Worm (Caenorhabditis elegans) whole organism, late embryonic: ENCODE data around the gene srv-15.

Experiments
- C08G9.2 ChIP-seq: sonication (generic microtip); optimal IDR thresholded peaks from 2 replicates; lab custom pipeline; 2016; ENCODE audit warnings: mild to moderate bottlenecking, missing genetic modification characterization, moderate library complexity, missing compliant biosample characterization
- C38D4.7 ChIP-seq: fragments of 200-800 bp; sonication (Bioruptor generic); optimal IDR thresholded peaks from 2 replicates; lab custom pipeline; 2018; ENCODE audit warnings: mild to moderate bottlenecking, missing genetic modification characterization, moderate library complexity, missing compliant biosample characterization
- F13H6.1 ChIP-seq: sonication (generic microtip); optimal IDR thresholded peaks from 2 replicates; lab custom pipeline; 2016; ENCODE audit warnings: missing genetic modification characterization, missing compliant biosample characterization
- K02D7.2 ChIP-seq: sonication (generic microtip); optimal IDR thresholded peaks from 2 replicates; lab custom pipeline; 2017; ENCODE audit warnings: mild to moderate bottlenecking, missing genetic modification characterization, missing compliant biosample characterization
- K09A11.1 ChIP-seq: sonication (generic microtip); optimal IDR thresholded peaks from 2 replicates; lab custom pipeline; 2017; ENCODE audit warnings: antibody characterized with exemption, mild to moderate bottlenecking, missing genetic modification characterization, missing compliant biosample characterization; ENCODE audit not compliant: insufficient read depth
- Y22D7AL.16 ChIP-seq: sonication (generic microtip); optimal IDR thresholded peaks from 2 replicates; lab custom pipeline; 2016; ENCODE audit warnings: missing genetic modification characterization, missing compliant biosample characterization
- ceh-14 ChIP-seq: sonication (generic microtip); optimal IDR thresholded peaks from 2 replicates; lab custom pipeline; 2016; ENCODE audit warnings: missing genotype, missing genetic modification characterization, missing compliant biosample characterization
- ceh-18 ChIP-seq: sonication (generic microtip); optimal IDR thresholded peaks from 2 replicates; lab custom pipeline; 2016; ENCODE audit warnings: missing genetic modification characterization, missing compliant biosample characterization
- ceh-19 ChIP-seq: fragments of 200-800 bp; sonication (Bioruptor generic); optimal IDR thresholded peaks from 2 replicates; lab custom pipeline; 2018; ENCODE audit warnings: mild to moderate bottlenecking, missing genetic modification characterization, missing compliant biosample characterization
- ceh-24 ChIP-seq: sonication (generic microtip); optimal IDR thresholded peaks from 2 replicates; lab custom pipeline; 2016; ENCODE audit warnings: mild to moderate bottlenecking, missing genetic modification characterization, missing compliant biosample characterization
- ceh-30 ChIP-seq: fragments of 150-350 bp; optimal IDR thresholded peaks from 2 replicates; lab custom pipeline; 2014; ENCODE audit warnings: missing biosample characterization, missing genetic modification characterization
- ceh-34 ChIP-seq: sonication (generic microtip); optimal IDR thresholded peaks from 2 replicates; lab custom pipeline; 2016; ENCODE audit warnings: mild to moderate bottlenecking, missing genetic modification characterization, missing compliant biosample characterization
- ceh-48 ChIP-seq: sonication (generic microtip); optimal IDR thresholded peaks from 2 replicates; lab custom pipeline; 2016; ENCODE audit warnings: missing genetic modification characterization, inconsistent platforms, missing compliant biosample characterization
- ceh-6 ChIP-seq: fragments of 200-800 bp; sonication (Bioruptor generic); optimal IDR thresholded peaks from 2 replicates; lab custom pipeline; 2018; ENCODE audit warnings: mild to moderate bottlenecking, missing genetic modification characterization, missing compliant biosample characterization
- ceh-9 ChIP-seq: sonication (generic microtip); optimal IDR thresholded peaks from 2 replicates; lab custom pipeline; 2016; ENCODE audit warnings: mild to moderate bottlenecking, missing genetic modification characterization, inconsistent platforms, missing compliant biosample characterization
- che-1 ChIP-seq: sonication (generic microtip); optimal IDR thresholded peaks from 2 replicates; lab custom pipeline; 2016; ENCODE audit warnings: mild to moderate bottlenecking, missing genetic modification characterization, missing compliant biosample characterization
- elt-4 ChIP-seq: sonication (generic microtip); optimal IDR thresholded peaks from 2 replicates; lab custom pipeline; 2016; ENCODE audit warnings: missing genetic modification characterization, missing compliant biosample characterization
- ets-4 ChIP-seq: sonication (generic microtip); optimal IDR thresholded peaks from 2 replicates; lab custom pipeline; 2016; ENCODE audit warnings: missing genetic modification characterization, missing compliant biosample characterization
- eyg-1 ChIP-seq: sonication (generic microtip); optimal IDR thresholded peaks from 2 replicates; lab custom pipeline; 2016; ENCODE audit warnings: missing genotype, missing genetic modification characterization, missing compliant biosample characterization
- fax-1 ChIP-seq: sonication (generic microtip); optimal IDR thresholded peaks from 2 replicates; lab custom pipeline; 2016; ENCODE audit warnings: missing genotype, missing genetic modification characterization, missing compliant biosample characterization
- fkh-6 ChIP-seq: sonication (generic microtip); optimal IDR thresholded peaks from 2 replicates; lab custom pipeline; 2016; ENCODE audit warnings: missing genetic modification characterization, missing compliant biosample characterization
- gmeb-2 ChIP-seq: sonication (generic microtip); optimal IDR thresholded peaks from 2 replicates; lab custom pipeline; 2016; ENCODE audit warnings: missing genetic modification characterization, inconsistent platforms, missing compliant biosample characterization
- hlh-13 ChIP-seq: fragments of 200-800 bp; sonication (Bioruptor generic); optimal IDR thresholded peaks from 2 replicates; lab custom pipeline; 2018; ENCODE audit warnings: mild to moderate bottlenecking, missing genetic modification characterization, missing compliant biosample characterization
- hlh-30 ChIP-seq: sonication (generic microtip); optimal IDR thresholded peaks from 2 replicates; lab custom pipeline; 2017; ENCODE audit warnings: antibody characterized with exemption, missing genetic modification characterization, missing compliant biosample characterization; ENCODE audit not compliant: insufficient read depth
- lim-6 ChIP-seq: sonication (generic microtip); optimal IDR thresholded peaks from 2 replicates; lab custom pipeline; 2016; ENCODE audit warnings: missing genetic modification characterization, missing compliant biosample characterization
- madf-2 ChIP-seq: sonication (generic microtip); optimal IDR thresholded peaks from 2 replicates; lab custom pipeline; 2017; ENCODE audit warnings: missing genetic modification characterization, missing compliant biosample characterization
- nfya-1 ChIP-seq: sonication (generic microtip); optimal IDR thresholded peaks from 2 replicates; lab custom pipeline; 2017; ENCODE audit warnings: missing genetic modification characterization, mild to moderate bottlenecking, missing compliant biosample characterization, antibody characterized with exemption, moderate library complexity
- nhr-11 ChIP-seq: fragments of 150-350 bp; optimal IDR thresholded peaks from 2 replicates; lab custom pipeline; 2014; ENCODE audit warnings: missing biosample characterization, missing genetic modification characterization
- npax-4 ChIP-seq: sonication (generic microtip); optimal IDR thresholded peaks from 2 replicates; lab custom pipeline; 2016; ENCODE audit warnings: missing genetic modification characterization, missing compliant biosample characterization
- pat-9 ChIP-seq: fragments of 200-800 bp; sonication (Bioruptor generic); optimal IDR thresholded peaks from 2 replicates; lab custom pipeline; 2018; ENCODE audit warnings: mild to moderate bottlenecking, missing genetic modification characterization, moderate library complexity, missing compliant biosample characterization
- pqm-1 ChIP-seq: sonication (generic microtip); optimal IDR thresholded peaks from 2 replicates; lab custom pipeline; 2016; ENCODE audit warnings: missing genetic modification characterization, missing compliant biosample characterization
- pros-1 ChIP-seq: fragments of 150-350 bp; optimal IDR thresholded peaks from 2 replicates; lab custom pipeline; 2014; ENCODE audit warnings: missing biosample characterization, missing genetic modification reagents, missing genetic modification characterization
- rnt-1 ChIP-seq: sonication (generic microtip); optimal IDR thresholded peaks from 2 replicates; lab custom pipeline; 2016; ENCODE audit warnings: missing genetic modification characterization, missing compliant biosample characterization
- sdc-2 ChIP-seq: sonication (generic microtip); optimal IDR thresholded peaks from 2 replicates; lab custom pipeline; 2016; ENCODE audit warnings: missing genotype, missing genetic modification characterization, missing compliant biosample characterization
- sox-2 ChIP-seq: fragments of 200-800 bp; sonication (Bioruptor generic); IDR thresholded peaks from 2 replicates; pipeline ENCODE4 v1.3.6; 2022; ENCODE audit warnings: missing genetic modification reagents, missing genetic modification characterization, missing compliant biosample characterization
- syd-9 ChIP-seq: sonication (generic microtip); optimal IDR thresholded peaks from 2 replicates; lab custom pipeline; 2016; ENCODE audit warnings: mild to moderate bottlenecking, missing genetic modification characterization, moderate library complexity, missing compliant biosample characterization
- tbx-2 ChIP-seq: sonication (generic microtip); optimal IDR thresholded peaks from 2 replicates; lab custom pipeline; 2016; ENCODE audit warnings: missing genetic modification characterization, missing compliant biosample characterization
- unc-3 ChIP-seq, 2 experiments: fragments of 200-800 bp in 1 of 2; sonication (Bioruptor generic) in 1 of 2; sonication (generic microtip) in 1 of 2; conservative IDR thresholded peaks in 1 of 2; optimal IDR thresholded peaks in 1 of 2; 2 replicates each; pipeline versions ENCODE4 v1.3.6 to Lab custom; 2016 to 2022; ENCODE audit warnings: missing compliant biosample characterization in 2 of 2, missing genetic modification characterization in 2 of 2, missing genetic modification reagents in 1 of 2
- unc-55 ChIP-seq: sonication (generic microtip); optimal IDR thresholded peaks from 2 replicates; lab custom pipeline; 2017; ENCODE audit warnings: missing biosample characterization, missing genetic modification reagents, missing genetic modification characterization
- zip-5 ChIP-seq: sonication (generic microtip); optimal IDR thresholded peaks from 2 replicates; lab custom pipeline; 2016; ENCODE audit warnings: missing genetic modification characterization, missing compliant biosample characterization
- ztf-16 ChIP-seq: sonication (generic microtip); optimal IDR thresholded peaks from 2 replicates; lab custom pipeline; 2017; ENCODE audit warnings: missing genetic modification characterization, missing compliant biosample characterization

The srv-15 gene

DNA sequence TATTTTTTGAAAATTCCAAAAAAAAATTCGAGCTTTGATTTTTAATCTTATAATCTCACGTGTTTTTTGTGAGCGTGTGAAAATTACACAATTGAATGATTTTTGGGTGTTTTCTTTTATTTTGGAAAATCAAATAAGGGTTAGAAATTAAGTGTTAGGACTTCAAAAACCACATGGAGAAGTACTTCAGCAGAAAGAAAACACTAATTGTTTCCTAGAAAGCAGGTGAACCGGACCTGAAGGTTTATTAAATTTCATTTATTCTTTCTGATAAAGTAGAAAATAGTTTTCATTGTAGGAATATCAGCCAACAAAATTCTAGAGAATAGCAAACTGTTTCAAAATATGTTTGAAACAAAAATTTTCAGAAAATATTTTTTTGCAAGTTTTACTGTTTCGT lies 1.9 kb downstream of the srv-15 start:
- no peak for TF ChIP-seq ceh-9 (tag; lab: Kevin White, UChicago)
- TF ChIP-seq rnt-1 (tag; lab: Kevin White, UChicago), result no peak
- no peak for TF ChIP-seq npax-4 (tag; lab: Kevin White, UChicago)
- TF ChIP-seq ceh-30 (tag; lab: Kevin White, UChicago), result no peak
- no peak for TF ChIP-seq sox-2 (GFP tag; lab: Robert Waterston, UW)
- TF ChIP-seq pros-1 (tag; lab: Kevin White, UChicago), result no peak
- no peak for TF ChIP-seq unc-3 (GFP tag; conservative IDR thresholded peaks at IDR 0.05; lab: Robert Waterston, UW)
- TF ChIP-seq unc-3 (tag; optimal IDR thresholded peaks at IDR 0.05; lab: Kevin White, UChicago), result no peak
- no peak for TF ChIP-seq ceh-24 (tag; lab: Kevin White, UChicago)
- no peak for TF ChIP-seq Y22D7AL.16 (tag; lab: Kevin White, UChicago)
- TF ChIP-seq nfya-1 (tag; lab: Kevin White, UChicago), result no peak
- no peak for TF ChIP-seq K09A11.1 (tag; lab: Kevin White, UChicago)
- no peak for TF ChIP-seq hlh-13 (GFP tag; lab: Kevin White, UChicago)
- TF ChIP-seq C08G9.2 (tag; lab: Kevin White, UChicago), result no peak
- no peak for TF ChIP-seq C38D4.7
- no peak for TF ChIP-seq madf-2 (tag; lab: Kevin White, UChicago)
- TF ChIP-seq lim-6, result no peak
- no peak for TF ChIP-seq elt-4 (tag; lab: Kevin White, UChicago)
- no peak for TF ChIP-seq nhr-11 (tag; lab: Kevin White, UChicago)
- TF ChIP-seq fax-1 (tag; lab: Kevin White, UChicago), result no peak

- no peak for TF ChIP-seq pqm-1
These were observed 8.7 kb downstream of the srv-15 start for ce11 chrIV:15915061-15915460.

- no peak for TF ChIP-seq fkh-6 (tag; lab: Kevin White, UChicago)
- TF ChIP-seq ceh-19 (GFP tag; lab: Kevin White, UChicago), result no peak
- TF ChIP-seq lim-6, result no peak
- TF ChIP-seq ztf-16, result no peak
- TF ChIP-seq tbx-2, result no peak
- TF ChIP-seq fax-1 (tag; lab: Kevin White, UChicago), result no peak
- no peak for TF ChIP-seq elt-4 (tag; lab: Kevin White, UChicago)
- TF ChIP-seq ceh-34 (tag; lab: Kevin White, UChicago), result no peak
- no peak for TF ChIP-seq ceh-18 (tag; lab: Kevin White, UChicago)
- no peak for TF ChIP-seq F13H6.1
- no peak for TF ChIP-seq che-1
- no peak for TF ChIP-seq syd-9 (tag; lab: Kevin White, UChicago)
- no peak for TF ChIP-seq ceh-14
- TF ChIP-seq zip-5, result no peak
- TF ChIP-seq K09A11.1 (tag; lab: Kevin White, UChicago), result no peak
- TF ChIP-seq ceh-30 (tag; lab: Kevin White, UChicago), result no peak
- TF ChIP-seq pqm-1, result no peak
These were observed 16.6 kb downstream of the srv-15 start for ce11 chrIV:15923000-15923399.

DNA sequence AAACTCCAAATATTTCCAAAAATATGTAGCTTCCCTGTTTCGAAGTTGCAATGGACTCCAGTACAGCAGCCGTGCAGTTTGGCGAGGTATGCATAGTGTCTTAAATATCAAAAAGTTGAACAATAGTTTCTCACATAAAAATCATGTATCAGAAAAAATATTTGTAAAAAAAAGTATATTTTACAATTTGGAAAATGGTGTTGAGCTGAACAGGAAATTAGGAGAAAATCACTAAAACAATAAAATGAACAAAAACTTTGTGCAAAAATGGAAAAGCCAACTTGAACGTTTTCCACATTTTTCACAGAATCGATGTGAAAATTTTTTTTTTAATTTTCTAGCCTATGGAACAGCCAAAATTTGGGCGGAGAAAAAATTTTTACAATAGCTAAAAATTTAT lies 20.4 kb downstream of the srv-15 start, which contains the start of gene Y105C5B.8:
Y105C5B.8 (minus strand) TSS at position 101 of the 400 bp plus-strand sequence.
- TF ChIP-seq eyg-1 (tag; lab: Kevin White, UChicago) (no peak), elt-4 (tag; lab: Kevin White, UChicago) (no peak), npax-4 (tag; lab: Kevin White, UChicago) (no peak), gmeb-2 (tag; lab: Kevin White, UChicago) (no peak), sdc-2 (tag; lab: Kevin White, UChicago) (no peak), ets-4 (no peak), ceh-9 (tag; lab: Kevin White, UChicago) (no peak), F13H6.1 (no peak), hlh-30 (no peak), pat-9 (tag; lab: Kevin White, UChicago) (no peak), ceh-6 (GFP tag; lab: Kevin White, UChicago) (no peak), unc-55 (GFP tag; lab: Kevin White, UChicago) (no peak), ceh-48 (tag; lab: Kevin White, UChicago) (no peak), tbx-2 (no peak), K02D7.2 (tag; lab: Kevin White, UChicago) (no peak)
